Fruit fly (Drosophila melanogaster) whole organism, prepupa: ENCODE data around the gene scat.

Experiments used
- CG10631 ChIP-seq: fragments of 200-800 bp; sonication (Bioruptor generic); optimal IDR thresholded peaks from 2 replicates; lab custom pipeline; 2016; ENCODE audit warnings: missing biosample characterization, missing genetic modification characterization
- CG10669 ChIP-seq: fragments of 200-800 bp; sonication (Bioruptor generic); optimal IDR thresholded peaks from 3 replicates; lab custom pipeline; 2018; ENCODE audit warnings: missing biosample characterization, mild to moderate bottlenecking, missing genetic modification characterization, moderate library complexity
- CG16779 ChIP-seq: fragments of 200-800 bp; sonication (Bioruptor generic); optimal IDR thresholded peaks from 3 replicates; lab custom pipeline; 2017; ENCODE audit warnings: missing biosample characterization, mild to moderate bottlenecking, missing genetic modification characterization
- CG3032 ChIP-seq: fragments of 200-800 bp; optimal IDR thresholded peaks from 2 replicates; lab custom pipeline; 2019; ENCODE audit warnings: missing biosample characterization, mild to moderate bottlenecking, missing genetic modification characterization, moderate library complexity
- CG31627 ChIP-seq: fragments of 200-800 bp; sonication (Bioruptor generic); optimal IDR thresholded peaks from 3 replicates; lab custom pipeline; 2016; ENCODE audit warnings: missing biosample characterization, missing genetic modification characterization
- CG34406 ChIP-seq: fragments of 200-800 bp; sonication (Bioruptor generic); optimal IDR thresholded peaks from 3 replicates; lab custom pipeline; 2016; ENCODE audit warnings: missing biosample characterization, missing genetic modification characterization
- CG3919 ChIP-seq: fragments of 200-800 bp; sonication (Bioruptor generic); optimal IDR thresholded peaks from 3 replicates; lab custom pipeline; 2016; ENCODE audit warnings: missing biosample characterization, missing genetic modification characterization
- CG6276 ChIP-seq: fragments of 200-800 bp; sonication (Bioruptor generic); optimal IDR thresholded peaks from 2 replicates; lab custom pipeline; 2017; ENCODE audit warnings: missing biosample characterization, mild to moderate bottlenecking, missing genetic modification characterization
- CG6792 ChIP-seq: fragments of 200-800 bp; sonication (Bioruptor generic); optimal IDR thresholded peaks from 3 replicates; lab custom pipeline; 2016; ENCODE audit warnings: missing biosample characterization, missing genetic modification characterization
- CG8632 ChIP-seq: fragments of 200-800 bp; sonication (Bioruptor generic); optimal IDR thresholded peaks from 3 replicates; lab custom pipeline; 2016; ENCODE audit warnings: missing biosample characterization, missing genetic modification characterization
- CG9139 ChIP-seq: fragments of 200-800 bp; sonication (Bioruptor generic); optimal IDR thresholded peaks from 3 replicates; lab custom pipeline; 2017; ENCODE audit warnings: missing biosample characterization, mild to moderate bottlenecking, missing genetic modification characterization
- Eip75B ChIP-seq: fragments of 200-800 bp; sonication (Bioruptor generic); optimal IDR thresholded peaks from 3 replicates; lab custom pipeline; 2016; ENCODE audit warnings: missing biosample characterization, missing genetic modification characterization
- Eip78C ChIP-seq: fragments of 200-800 bp; sonication (Bioruptor generic); peaks from one replicate; lab custom pipeline; 2016; ENCODE audit warnings: missing biosample characterization, missing genetic modification characterization
- Eip93F ChIP-seq: fragments of 200-800 bp; sonication (Bioruptor generic); optimal IDR thresholded peaks from 2 replicates; lab custom pipeline; 2016; ENCODE audit warnings: missing biosample characterization, mild to moderate bottlenecking, missing genetic modification characterization
- Hr38 ChIP-seq: sonication (Bioruptor generic); optimal IDR thresholded peaks from 2 replicates; lab custom pipeline; 2016; ENCODE audit warnings: missing biosample characterization, missing genetic modification characterization
- Hr39 ChIP-seq: fragments of 200-800 bp; sonication (Bioruptor generic); optimal IDR thresholded peaks from 2 replicates; lab custom pipeline; 2016; ENCODE audit warnings: missing biosample characterization, missing genetic modification characterization
- Lpt ChIP-seq: fragments of 200-800 bp; sonication (Bioruptor generic); optimal IDR thresholded peaks from 3 replicates; lab custom pipeline; 2016; ENCODE audit warnings: missing biosample characterization, missing genetic modification characterization
- Met ChIP-seq: fragments of 200-800 bp; sonication (Bioruptor generic); optimal IDR thresholded peaks from 3 replicates; lab custom pipeline; 2016; ENCODE audit warnings: missing biosample characterization, missing genetic modification characterization
- OdsH ChIP-seq: fragments of 200-800 bp; sonication (Bioruptor generic); optimal IDR thresholded peaks from 3 replicates; lab custom pipeline; 2016; ENCODE audit warnings: missing biosample characterization, missing genetic modification characterization
- Sox102F ChIP-seq: fragments of 200-800 bp; sonication (Bioruptor generic); optimal IDR thresholded peaks from 2 replicates; lab custom pipeline; 2016; ENCODE audit warnings: missing biosample characterization, mild to moderate bottlenecking, missing genetic modification characterization
- eg ChIP-seq: fragments of 200-800 bp; sonication (Bioruptor generic); IDR thresholded peaks from 3 replicates; pipeline ENCODE4 v1.3.6; 2022; ENCODE audit warnings: missing biosample characterization, missing genetic modification characterization
- esn ChIP-seq: fragments of 200-800 bp; sonication (Bioruptor generic); optimal IDR thresholded peaks from 2 replicates; lab custom pipeline; 2016; ENCODE audit warnings: missing biosample characterization, mild to moderate bottlenecking, missing genetic modification characterization, moderate library complexity
- fd59A ChIP-seq: fragments of 200-800 bp; sonication (Bioruptor generic); optimal IDR thresholded peaks from 2 replicates; lab custom pipeline; 2017; ENCODE audit warnings: missing biosample characterization, mild to moderate bottlenecking, missing genetic modification characterization, missing genetic modification reagents
- fd85E ChIP-seq: fragments of 200-800 bp; sonication (Bioruptor generic); optimal IDR thresholded peaks from 3 replicates; lab custom pipeline; 2016; ENCODE audit warnings: missing biosample characterization, missing genetic modification characterization
- fkh ChIP-seq: fragments of 200-800 bp; sonication (Bioruptor generic); optimal IDR thresholded peaks from 3 replicates; lab custom pipeline; 2017; ENCODE audit warnings: missing biosample characterization, mild to moderate bottlenecking, missing genetic modification characterization, moderate library complexity
- lz ChIP-seq: fragments of 200-800 bp; sonication (Bioruptor generic); optimal IDR thresholded peaks from 3 replicates; lab custom pipeline; 2016; ENCODE audit warnings: missing biosample characterization, missing genetic modification characterization
- net ChIP-seq: fragments of 200-800 bp; sonication (Bioruptor generic); optimal IDR thresholded peaks from 3 replicates; lab custom pipeline; 2016; ENCODE audit warnings: missing biosample characterization, missing genetic modification characterization
- pdm3 ChIP-seq: fragments of 200-800 bp; sonication (Bioruptor generic); optimal IDR thresholded peaks from 3 replicates; lab custom pipeline; 2016; ENCODE audit warnings: missing biosample characterization, missing genetic modification characterization
- salr ChIP-seq, 2 experiments: fragments of 200-800 bp; sonication (Bioruptor generic); optimal IDR thresholded peaks; 3 replicates each; lab custom pipeline; 2016 to 2018; ENCODE audit warnings: missing biosample characterization in 2 of 2, missing genetic modification characterization in 2 of 2, mild to moderate bottlenecking in 1 of 2
- spab ChIP-seq: fragments of 200-800 bp; sonication (Bioruptor generic); optimal IDR thresholded peaks from 2 replicates; lab custom pipeline; 2017; ENCODE audit warnings: missing biosample characterization, mild to moderate bottlenecking, missing genetic modification characterization, missing genetic modification reagents
- svp ChIP-seq: fragments of 200-800 bp; sonication (Bioruptor generic); peaks from one replicate; lab custom pipeline; 2016; ENCODE audit warnings: missing biosample characterization, missing genetic modification characterization
- topi ChIP-seq: fragments of 200-800 bp; sonication (Bioruptor generic); optimal IDR thresholded peaks from 3 replicates; lab custom pipeline; 2016; ENCODE audit warnings: missing biosample characterization, missing genetic modification characterization
- vri ChIP-seq: fragments of 200-800 bp; sonication (Bioruptor generic); optimal IDR thresholded peaks from 3 replicates; lab custom pipeline; 2016; ENCODE audit warnings: missing biosample characterization, mild to moderate bottlenecking, missing genetic modification characterization

Gene scat

DNA sequence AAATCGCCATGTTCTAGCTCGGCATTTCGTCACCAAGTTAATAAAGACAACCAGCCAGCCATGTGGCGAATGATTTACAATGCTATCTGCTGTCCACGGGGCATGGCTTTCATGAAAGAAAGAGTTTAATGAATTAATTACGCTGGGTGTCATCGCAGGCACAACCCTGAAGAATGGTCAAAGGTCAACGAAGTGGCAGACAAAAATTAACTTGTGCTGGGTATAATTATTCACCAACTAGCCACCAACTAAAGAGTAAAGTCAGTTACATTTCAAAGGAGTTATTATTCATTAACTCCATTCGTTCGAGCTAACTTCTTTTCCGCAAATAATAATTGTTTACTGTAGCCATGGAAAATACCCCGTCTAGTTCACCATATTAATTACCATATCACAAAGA is 26.3 kb downstream of the scat start:
- no peak for TF ChIP-seq spab (GFP tag; lab: Kevin White, UChicago)
- TF ChIP-seq svp (GFP tag; lab: Kevin White, UChicago): peak; percentile 69
- no peak for TF ChIP-seq salr (GFP tag; optimal IDR thresholded peaks at IDR 0.05; lab: Kevin White, UChicago)
- no peak for TF ChIP-seq Eip75B (GFP tag; lab: Kevin White, UChicago)

DNA sequence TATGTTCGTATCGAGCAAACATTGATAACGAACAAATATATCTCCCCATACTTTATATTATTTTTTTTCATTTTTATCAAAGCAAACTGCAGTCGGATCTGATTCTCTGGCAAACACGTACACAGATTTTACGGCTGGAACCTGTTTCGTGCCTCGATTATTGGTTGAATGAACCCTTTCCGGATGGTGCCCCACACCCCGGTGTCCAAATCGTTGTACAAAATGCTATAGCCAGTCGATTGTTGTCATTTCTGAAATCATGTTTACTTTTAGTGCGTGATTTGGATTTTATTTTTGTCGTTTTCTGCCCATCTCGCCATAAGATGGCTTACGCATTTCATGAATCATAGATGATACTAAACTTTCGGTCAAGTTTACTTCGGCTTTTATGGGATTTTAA is 26.7 kb downstream of the scat start:
- TF ChIP-seq Met (GFP tag; lab: Kevin White, UChicago) (peak; percentile 40), vri (peak; percentile 18), CG34406 (GFP tag; lab: Kevin White, UChicago) (no peak), CG31627 (GFP tag; lab: Kevin White, UChicago) (no peak), CG3032 (no peak), fkh (GFP tag; lab: Kevin White, UChicago) (peak; percentile 18), CG10669 (no peak), Lpt (GFP tag; lab: Kevin White, UChicago) (no peak), esn (GFP tag; lab: Kevin White, UChicago) (peak; percentile 6), topi (GFP tag; lab: Kevin White, UChicago) (peak; percentile 5), Sox102F (GFP tag; lab: Kevin White, UChicago) (peak; percentile 39), Hr38 (no peak), Eip93F (no peak), Eip78C (GFP tag; lab: Kevin White, UChicago) (peak; percentile 66), eg (GFP tag; lab: Robert Waterston, UW) (no peak), CG16779 (no peak), CG6276 (GFP tag; lab: Kevin White, UChicago) (no peak), CG10631 (GFP tag; lab: Kevin White, UChicago) (no peak), CG8632 (GFP tag; lab: Kevin White, UChicago) (no peak), net (GFP tag; lab: Kevin White, UChicago) (no peak)
- TF ChIP-seq, all 60 proteins: peak for 7

DNA sequence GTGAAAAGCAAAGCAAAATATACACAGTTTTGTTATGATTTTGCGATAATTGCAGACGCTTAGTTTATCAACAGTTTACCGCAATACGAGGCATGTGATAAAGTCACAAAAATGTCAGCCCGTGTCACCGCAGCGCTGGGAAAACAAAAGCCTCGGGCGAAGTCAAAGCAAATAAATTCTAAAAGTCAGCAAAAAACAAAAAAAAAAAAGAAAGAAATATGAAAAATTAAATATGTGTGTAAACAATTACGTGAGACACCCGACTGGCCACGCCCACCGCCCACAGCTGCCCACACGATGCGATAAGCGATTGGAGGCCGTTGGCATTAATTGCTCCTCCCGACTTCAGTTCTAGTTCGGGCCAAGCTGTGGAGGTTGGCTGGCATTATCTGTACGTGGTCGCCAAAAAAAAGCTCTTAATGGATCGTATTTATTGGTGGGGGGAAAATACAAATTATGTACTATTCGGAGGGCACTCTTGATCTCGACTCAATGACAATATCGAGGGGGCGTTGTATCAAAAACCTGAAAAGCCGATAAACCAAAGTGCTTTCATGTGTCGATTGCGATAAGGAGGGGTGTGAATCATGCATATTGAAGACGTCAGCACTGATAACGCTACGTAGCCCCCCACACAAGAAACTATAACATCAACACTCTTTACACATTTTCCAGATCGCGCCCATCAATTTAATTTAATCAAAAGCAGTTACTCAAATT is 28.3 kb downstream of the scat start:
- TF ChIP-seq Eip93F (peak; percentile 13), fkh (GFP tag; lab: Kevin White, UChicago) (peak; percentile 8), vri (peak; percentile 77), CG3919 (GFP tag; lab: Kevin White, UChicago) (no peak), svp (GFP tag; lab: Kevin White, UChicago) (peak; percentile 78)
- TF ChIP-seq, all 60 proteins: peak for 4

DNA sequence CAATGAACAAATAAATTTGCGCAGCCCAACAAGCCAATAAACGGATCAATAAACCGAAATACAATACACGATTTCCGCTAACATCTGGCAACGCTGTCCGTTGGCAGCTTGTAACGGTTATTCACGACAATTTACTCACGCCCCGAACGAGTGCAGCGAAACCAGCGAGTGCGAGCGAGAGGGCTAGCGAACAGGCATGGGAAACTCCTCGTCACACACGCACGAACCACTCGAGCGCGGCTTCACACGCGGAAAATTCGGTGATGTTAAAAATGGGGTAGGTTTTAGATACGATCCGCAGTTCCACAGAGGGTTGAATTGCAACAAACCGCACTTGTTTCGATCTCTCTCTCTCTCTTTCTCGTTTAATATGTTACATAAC is 28.9 kb downstream of the scat start:
- TF ChIP-seq CG3919 (GFP tag; lab: Kevin White, UChicago) (no peak), OdsH (no peak), fd59A (no peak), Hr39 (no peak), CG6792 (GFP tag; lab: Kevin White, UChicago) (no peak), lz (GFP tag; lab: Kevin White, UChicago) (no peak), fd85E (no peak), Eip75B (GFP tag; lab: Kevin White, UChicago) (no peak), pdm3 (GFP tag; lab: Kevin White, UChicago) (no peak)

DNA sequence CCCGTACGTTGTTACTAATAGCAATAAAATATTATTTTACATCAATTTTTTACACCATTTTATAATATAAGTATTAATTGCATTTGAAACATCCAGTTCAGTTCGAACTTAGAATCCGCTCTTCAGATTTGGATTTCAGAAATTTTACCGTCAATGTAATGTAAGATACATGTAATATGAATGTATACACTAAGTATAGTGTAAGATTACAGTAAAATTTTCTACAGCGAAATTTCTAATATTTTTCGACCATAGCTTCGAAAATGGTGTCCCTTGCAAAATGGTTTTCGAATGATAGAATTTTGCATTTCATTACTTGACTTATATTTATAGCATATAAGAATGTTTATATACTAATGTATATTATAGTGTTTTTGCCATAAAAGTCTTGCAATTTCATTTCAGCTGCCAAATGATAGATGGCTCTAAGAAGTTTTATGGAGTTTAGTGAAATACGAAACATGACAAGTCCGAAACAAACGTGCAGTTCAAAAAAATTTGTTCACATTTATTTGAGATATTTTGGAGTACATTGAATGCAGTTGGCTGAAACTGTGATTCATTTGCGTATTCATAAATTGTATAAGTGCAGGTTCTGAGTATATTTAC is 33.4 kb downstream of the scat start:
- TF ChIP-seq CG9139 (GFP tag; lab: Kevin White, UChicago) (no peak), svp (GFP tag; lab: Kevin White, UChicago) (peak; percentile 1)
